Fruit fly (Drosophila melanogaster) whole organism: ENCODE results near the gene B4.
A peak's percentile ranks its signal among the peaks of the same experiment; 100 is the strongest.

ENCODE experiments used
- CG8478 ChIP-seq: fragments of >200 bp; optimal IDR thresholded peaks from 2 replicates; lab custom pipeline; 2018; ENCODE audit warnings: inconsistent platforms
- Dll ChIP-seq: fragments of >200 bp; optimal IDR thresholded peaks from 2 replicates; lab custom pipeline; 2017
- EcR ChIP-seq, 2 experiments: fragments of >200 bp; optimal IDR thresholded peaks; 2 replicates each; lab custom pipeline; 2017; ENCODE audit warnings: missing biosample characterization in 2 of 2, missing genetic modification characterization in 2 of 2, missing genetic modification reagents in 2 of 2
- pan ChIP-seq: fragments of >200 bp; optimal IDR thresholded peaks from 2 replicates; lab custom pipeline; 2017
- psq ChIP-seq: fragments of >200 bp; optimal IDR thresholded peaks from 2 replicates; lab custom pipeline; 2017
- usp ChIP-seq: fragments of >200 bp; optimal IDR thresholded peaks from 2 replicates; lab custom pipeline; 2017; ENCODE audit warnings: missing biosample characterization, missing genetic modification characterization, mixed read lengths

The B4 gene

dm6 chr2L:13548786-13549780 is at the start of gene B4:
TSS of gene B4 (minus strand) at chr2L:13549328.
- TF ChIP-seq pan (lab: Kevin White, UChicago) (no peak), CG8478 (lab: Kevin White, UChicago) (no peak), EcR (GFP tag; optimal IDR thresholded peaks at IDR 0.05; lab: Kevin White, UChicago) (no peak), Dll (no peak), usp (no peak), psq (lab: Kevin White, UChicago) (no peak)

- TF ChIP-seq Dll (no peak), pan (lab: Kevin White, UChicago) (no peak), EcR (GFP tag; optimal IDR thresholded peaks at IDR 0.05; lab: Kevin White, UChicago) (no peak), usp (no peak), CG8478 (lab: Kevin White, UChicago) (no peak), psq (lab: Kevin White, UChicago) (no peak)
Observed at dm6 chr2L:13597136-13597615, 48.0 kb upstream of the B4 start, which contains the start of gene CG9254. TSS of gene CG9254 (minus strand) at chr2L:13597186.

dm6 chr2L:13591393-13591792 is 42.3 kb upstream of the B4 start:
- TF ChIP-seq pan (lab: Kevin White, UChicago) (no peak), EcR (GFP tag; optimal IDR thresholded peaks at IDR 0.05; lab: Kevin White, UChicago) (no peak), psq (lab: Kevin White, UChicago) (no peak), CG8478 (lab: Kevin White, UChicago) (no peak), usp (no peak), Dll (no peak)

DNA sequence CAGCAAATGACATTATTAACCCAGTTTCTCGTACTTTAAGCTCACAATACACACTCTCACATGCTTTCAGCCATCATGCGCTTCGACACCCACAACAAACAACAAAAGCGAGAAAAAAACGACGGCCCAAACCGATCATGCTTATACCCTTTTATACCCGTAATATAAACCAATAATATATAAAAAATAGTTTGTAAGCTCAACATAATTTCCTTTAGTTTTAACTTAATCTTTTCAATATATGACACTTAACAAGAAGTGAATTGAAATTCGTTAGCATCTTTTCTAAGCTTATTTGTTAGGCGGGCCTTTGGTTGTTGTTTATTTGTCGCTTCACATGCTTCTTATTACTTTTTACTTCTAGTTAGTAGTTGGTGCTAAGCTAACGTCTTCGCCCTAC is 37.5 kb upstream of the B4 start:
- TF ChIP-seq Dll (no peak), usp (no peak), pan (lab: Kevin White, UChicago) (no peak), CG8478 (lab: Kevin White, UChicago) (no peak), psq (lab: Kevin White, UChicago) (no peak), EcR (GFP tag; optimal IDR thresholded peaks at IDR 0.05; lab: Kevin White, UChicago) (no peak)

DNA sequence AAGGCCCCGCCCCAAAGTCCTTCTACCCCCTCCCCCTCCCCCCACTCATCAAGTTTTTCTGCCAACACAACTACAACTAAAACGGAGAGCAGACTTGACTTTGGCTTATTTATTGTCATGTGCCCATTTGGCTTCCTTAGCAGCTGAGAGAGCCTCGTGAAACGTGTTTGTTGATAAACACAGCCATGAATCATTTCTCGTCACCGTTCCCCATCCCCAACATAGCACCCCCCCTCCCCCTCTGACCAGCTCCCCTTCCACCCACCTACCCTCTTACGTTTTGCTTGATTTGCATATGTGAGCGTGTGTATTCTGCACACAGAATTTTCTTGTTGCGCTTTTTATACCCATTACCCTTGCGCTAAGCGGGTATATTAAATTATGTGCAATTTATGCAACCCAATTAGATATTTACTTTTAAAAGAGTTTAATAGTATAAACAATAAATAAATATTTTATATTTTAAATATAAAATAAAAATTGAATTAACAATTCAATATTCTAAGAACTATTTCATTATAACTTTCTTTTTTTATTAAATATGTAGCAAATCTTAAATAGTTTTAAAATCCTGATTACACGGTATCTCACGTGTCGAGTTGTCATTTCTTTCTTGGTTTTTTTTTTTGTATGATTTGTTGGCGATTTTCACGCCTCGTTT is 22.8 kb upstream of the B4 start:
- TF ChIP-seq Dll (no peak), pan (lab: Kevin White, UChicago) (peak; percentile 70)

dm6 chr2L:13570982-13571426 is 21.9 kb upstream of the B4 start:
- TF ChIP-seq pan (lab: Kevin White, UChicago) (no peak), CG8478 (lab: Kevin White, UChicago) (no peak), EcR (GFP tag; optimal IDR thresholded peaks at IDR 0.05; lab: Kevin White, UChicago) (no peak), Dll (no peak), usp (no peak), psq (lab: Kevin White, UChicago) (no peak)

DNA sequence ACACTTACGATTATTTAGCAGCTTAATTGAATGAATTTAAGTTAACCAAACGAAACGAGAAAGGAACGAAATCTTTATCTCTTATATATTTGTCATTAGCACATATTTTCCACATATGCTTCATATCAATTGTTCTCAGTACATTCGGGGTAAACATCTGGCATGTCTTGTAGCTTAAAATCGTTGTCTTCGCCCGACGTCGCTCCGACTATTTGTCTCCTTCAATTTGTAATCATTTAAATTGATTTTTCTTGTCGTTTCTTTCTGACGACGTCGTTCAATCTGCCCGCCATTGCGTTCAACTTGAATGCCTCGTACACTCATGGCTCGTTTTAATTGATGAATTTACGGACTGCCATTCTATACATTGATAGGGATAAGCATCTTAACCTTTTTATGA is 20.9 kb upstream of the B4 start:
- no peak for TF ChIP-seq psq (lab: Kevin White, UChicago)
- no peak for TF ChIP-seq usp
- no peak for TF ChIP-seq CG8478 (lab: Kevin White, UChicago)
- no peak for TF ChIP-seq EcR (GFP tag; optimal IDR thresholded peaks at IDR 0.05; lab: Kevin White, UChicago)
- no peak for TF ChIP-seq pan (lab: Kevin White, UChicago)
- no peak for TF ChIP-seq Dll

DNA sequence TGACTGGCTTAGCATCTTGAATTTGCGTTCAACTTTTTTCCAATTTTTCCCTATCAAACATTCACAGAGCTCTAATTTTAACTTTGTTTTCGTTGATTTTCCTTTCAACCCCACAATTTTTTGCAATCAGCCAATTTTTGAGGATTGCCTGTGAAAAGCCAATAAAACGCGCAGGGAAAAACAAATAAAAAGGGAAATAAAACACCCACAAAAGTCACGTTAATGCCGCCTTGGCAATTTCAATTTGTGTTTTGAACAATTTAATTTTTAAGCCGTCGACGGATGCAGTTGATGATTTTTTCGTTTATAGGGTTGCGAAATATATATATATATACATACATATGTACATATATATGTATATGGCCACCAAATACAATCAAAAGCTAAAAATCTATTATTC is 19.8 kb upstream of the B4 start:
- TF ChIP-seq pan (lab: Kevin White, UChicago) = no peak
- TF ChIP-seq usp = no peak
- TF ChIP-seq EcR (GFP tag; optimal IDR thresholded peaks at IDR 0.05; lab: Kevin White, UChicago) = no peak
- TF ChIP-seq Dll = no peak
- TF ChIP-seq CG8478 (lab: Kevin White, UChicago) = no peak
- no peak for TF ChIP-seq psq (lab: Kevin White, UChicago)

- TF ChIP-seq psq (lab: Kevin White, UChicago) (no peak), usp (no peak), EcR (GFP tag; optimal IDR thresholded peaks at IDR 0.05; lab: Kevin White, UChicago) (no peak), Dll (no peak), CG8478 (lab: Kevin White, UChicago) (no peak), pan (lab: Kevin White, UChicago) (no peak)
Observed at dm6 chr2L:13555397-13555796, 6.3 kb upstream of the B4 start.

DNA sequence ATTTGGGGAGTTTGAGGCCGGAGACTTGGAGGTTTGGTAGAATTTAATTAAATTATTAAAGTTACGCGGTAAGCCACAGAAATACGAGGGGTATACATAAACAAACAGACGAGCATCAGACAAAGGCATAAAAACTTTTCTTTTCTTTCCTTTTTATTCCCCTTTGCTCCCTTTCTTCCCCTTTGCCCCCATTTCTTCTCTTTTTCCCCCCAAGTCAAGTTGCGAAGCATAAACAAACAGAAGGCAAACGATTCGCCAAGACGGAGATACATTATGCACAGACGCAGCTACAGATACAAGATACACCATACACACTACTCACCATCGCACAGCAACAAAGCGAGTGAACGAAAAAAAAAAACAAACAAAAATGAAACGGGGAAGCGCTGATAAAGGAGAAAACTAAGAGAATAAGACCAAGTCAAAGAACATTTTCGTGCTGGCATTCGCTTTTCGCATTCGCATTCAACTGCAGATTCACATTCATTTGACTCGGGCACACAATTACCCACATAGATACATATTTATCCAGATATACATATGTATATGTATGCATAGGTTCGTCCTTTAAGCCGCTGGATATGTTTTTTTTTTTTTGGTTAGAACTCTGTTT is 5.5 kb upstream of the B4 start:
- no peak for TF ChIP-seq psq (lab: Kevin White, UChicago)
- no peak for TF ChIP-seq Dll
- no peak for TF ChIP-seq CG8478 (lab: Kevin White, UChicago)
- TF ChIP-seq usp = no peak
- TF ChIP-seq pan (lab: Kevin White, UChicago) = no peak

DNA sequence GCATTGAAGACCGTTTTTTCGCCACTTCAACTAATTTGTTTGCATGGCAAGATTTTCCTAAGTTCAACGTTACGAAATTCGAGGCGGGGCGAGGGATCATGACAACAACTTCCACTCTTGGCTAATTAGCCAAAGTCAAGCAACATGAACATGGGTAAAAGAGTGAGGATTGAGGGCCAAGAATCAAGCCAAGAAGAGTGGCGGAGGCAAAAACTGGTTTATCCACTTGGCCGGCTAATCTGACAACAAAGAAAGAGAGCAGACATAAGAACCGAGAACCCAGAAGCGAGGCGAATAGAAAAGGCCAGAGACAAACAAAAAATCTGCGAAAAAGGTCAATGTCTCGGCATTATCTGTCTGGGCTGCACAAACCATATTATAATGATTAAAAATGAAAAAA is 3.6 kb upstream of the B4 start:
- TF ChIP-seq CG8478 (lab: Kevin White, UChicago) (no peak), EcR (GFP tag; optimal IDR thresholded peaks at IDR 0.05; lab: Kevin White, UChicago) (no peak), psq (lab: Kevin White, UChicago) (no peak), usp (no peak), Dll (no peak), pan (lab: Kevin White, UChicago) (no peak)
